Worm (Caenorhabditis elegans) whole organism, midembryonic: ENCODE measurements around the gene jmjd-2.

Source experiments
- T22C8.4 ChIP-seq: fragments of 200-800 bp; sonication (Bioruptor generic); IDR thresholded peaks from 2 replicates; pipeline ENCODE4 v1.3.6; 2022; ENCODE audit warnings: missing genetic modification characterization, missing compliant biosample characterization
- cog-1 ChIP-seq: sonication (generic microtip); optimal IDR thresholded peaks from 2 replicates; lab custom pipeline; 2016; ENCODE audit warnings: missing genetic modification characterization, missing compliant biosample characterization
- flt-1 ChIP-seq: fragments of 200-800 bp; sonication (Bioruptor generic); IDR thresholded peaks from 2 replicates; pipeline ENCODE4 v1.3.6; 2022; ENCODE audit warnings: missing genetic modification characterization, missing compliant biosample characterization
- med-1 ChIP-seq: sonication (generic microtip); optimal IDR thresholded peaks from 2 replicates; lab custom pipeline; 2017; ENCODE audit warnings: missing genetic modification characterization, mild to moderate bottlenecking, missing compliant biosample characterization, antibody characterized with exemption, missing genetic modification reagents; ENCODE audit not compliant: insufficient read depth
- tab-1 ChIP-seq: fragments of 200-800 bp; sonication (Bioruptor generic); IDR thresholded peaks from 2 replicates; pipeline ENCODE4 v1.3.6; 2022; ENCODE audit warnings: missing genetic modification characterization, missing compliant biosample characterization
- ztf-23 ChIP-seq: fragments of 200-800 bp; sonication (Bioruptor generic); IDR thresholded peaks from 2 replicates; pipeline ENCODE4 v1.3.6; 2022; ENCODE audit warnings: missing genetic modification reagents, missing genetic modification characterization, missing compliant biosample characterization
- ztf-29 ChIP-seq: fragments of 200-800 bp; sonication (Bioruptor generic); IDR thresholded peaks from 2 replicates; pipeline ENCODE4 v1.3.6; 2022; ENCODE audit warnings: missing genetic modification reagents, missing genetic modification characterization, missing compliant biosample characterization

ce11 chrII:14230075-14230474, 13.3 kb downstream of the jmjd-2 start:
- no peak for TF ChIP-seq cog-1 (tag; lab: Kevin White, UChicago)
- no peak for TF ChIP-seq flt-1 (GFP tag; lab: Robert Waterston, UW)
- no peak for TF ChIP-seq ztf-23
- no peak for TF ChIP-seq tab-1
- no peak for TF ChIP-seq T22C8.4 (GFP tag; lab: Robert Waterston, UW)
- TF ChIP-seq ztf-29 (GFP tag; lab: Robert Waterston, UW) = no peak
- TF ChIP-seq med-1 = no peak
